Worm (Caenorhabditis elegans): ENCODE results near the gene F31F6.3.

- TF ChIP-seq egl-27 (tag; optimal IDR thresholded peaks at IDR 0.05) (no peak), dpl-1 (GFP tag; optimal IDR thresholded peaks at IDR 0.05) (no peak), ama-1 (optimal IDR thresholded peaks at IDR 0.05) (no peak), mep-1 (tag; optimal IDR thresholded peaks at IDR 0.05) (no peak), blmp-1 (tag; optimal IDR thresholded peaks at IDR 0.05) (no peak), nhr-77 (tag; optimal IDR thresholded peaks at IDR 0.05) (no peak)
Observed at ce11 chrX:14851904-14852303, 20.8 kb downstream of the F31F6.3 start.

All from whole organism, L1 larva.